Fruit fly (Drosophila melanogaster) whole organism, embryonic: ENCODE measurements around the gene CG11699.
A peak's percentile ranks its signal among the peaks of the same experiment; 100 is the strongest.

ENCODE experiments used
- Aef1 ChIP-seq: fragments of 200-800 bp; sonication (Bioruptor generic); IDR thresholded peaks from 3 replicates; pipeline ENCODE4 v1.3.6; 2022; ENCODE audit warnings: missing biosample characterization, missing genetic modification characterization
- CG1233 ChIP-seq: fragments of 200-800 bp; sonication (Bioruptor generic); optimal IDR thresholded peaks from 4 replicates; lab custom pipeline; 2018; ENCODE audit warnings: missing biosample characterization, mild to moderate bottlenecking, missing genetic modification characterization
- CG12769 ChIP-seq: fragments of 200-800 bp; sonication (Bioruptor generic); optimal IDR thresholded peaks from 2 replicates; lab custom pipeline; 2019; ENCODE audit warnings: missing biosample characterization, mild to moderate bottlenecking, missing genetic modification characterization, moderate library complexity
- CG13287 ChIP-seq: fragments of 200-800 bp; sonication (Bioruptor generic); IDR thresholded peaks from 2 replicates; pipeline ENCODE4 v1.3.6; 2022; ENCODE audit warnings: missing biosample characterization, missing genetic modification characterization; ENCODE audit not compliant: partially characterized antibody
- CG15011 ChIP-seq: fragments of 200-800 bp; sonication (Bioruptor generic); optimal IDR thresholded peaks from 3 replicates; lab custom pipeline; 2018; ENCODE audit warnings: missing biosample characterization, mild to moderate bottlenecking, missing genetic modification characterization
- CG18262 ChIP-seq: fragments of 200-800 bp; optimal IDR thresholded peaks from 3 replicates; lab custom pipeline; 2019; ENCODE audit warnings: missing biosample characterization, mild to moderate bottlenecking, missing genetic modification characterization, moderate library complexity
- CG31224 ChIP-seq: fragments of 200-800 bp; sonication (Bioruptor generic); IDR thresholded peaks from 2 replicates; pipeline ENCODE4 v1.3.6; 2022; ENCODE audit warnings: missing biosample characterization, missing genetic modification characterization
- CG6689 ChIP-seq: fragments of 200-800 bp; sonication (Bioruptor generic); IDR thresholded peaks from 2 replicates; pipeline ENCODE4 v1.3.6; 2022; ENCODE audit warnings: missing biosample characterization, missing genetic modification characterization
- CG7556 ChIP-seq: fragments of 200-800 bp; sonication (Bioruptor generic); optimal IDR thresholded peaks from 2 replicates; lab custom pipeline; 2017; ENCODE audit warnings: missing biosample characterization, mild to moderate bottlenecking, missing genetic modification characterization
- CG8089 ChIP-seq: fragments of 200-800 bp; sonication (Bioruptor generic); optimal IDR thresholded peaks from 3 replicates; lab custom pipeline; 2016; ENCODE audit warnings: missing biosample characterization, missing genetic modification characterization
- CG8290 ChIP-seq, 3 experiments: fragments of 200-800 bp; sonication (Bioruptor generic); optimal IDR thresholded peaks; 2 replicates each; lab custom pipeline; 2016 to 2019; ENCODE audit warnings: missing biosample characterization in 3 of 3, missing genetic modification characterization in 3 of 3, mild to moderate bottlenecking in 2 of 3, moderate library complexity in 1 of 3
- CrebB ChIP-seq: fragments of 200-800 bp; sonication (Bioruptor generic); optimal IDR thresholded peaks from 3 replicates; lab custom pipeline; 2018; ENCODE audit warnings: missing biosample characterization, mild to moderate bottlenecking, missing genetic modification characterization
- Deaf1 ChIP-seq: fragments of 200-800 bp; optimal IDR thresholded peaks from 3 replicates; lab custom pipeline; 2019; ENCODE audit warnings: missing biosample characterization, mild to moderate bottlenecking, missing genetic modification characterization, moderate library complexity
- Elba2 ChIP-seq: fragments of 200-800 bp; sonication (Bioruptor generic); optimal IDR thresholded peaks from 3 replicates; lab custom pipeline; 2016; ENCODE audit warnings: missing biosample characterization, missing genetic modification characterization
- Ets65A ChIP-seq: fragments of 200-800 bp; sonication (Bioruptor generic); peaks from one replicate; lab custom pipeline; 2016; ENCODE audit warnings: missing biosample characterization, missing genetic modification characterization
- GATAe ChIP-seq: fragments of 200-800 bp; sonication (Bioruptor generic); conservative IDR thresholded peaks from 2 replicates; pipeline ENCODE4 v1.3.6; 2022; ENCODE audit warnings: missing biosample characterization, missing genetic modification characterization
- Gug ChIP-seq: fragments of 200-800 bp; sonication (Bioruptor generic); IDR thresholded peaks from 4 replicates; pipeline ENCODE4 v1.3.6; 2022; ENCODE audit warnings: missing biosample characterization, missing genetic modification characterization
- H15 ChIP-seq: fragments of 200-800 bp; sonication (Bioruptor generic); IDR thresholded peaks from 3 replicates; pipeline ENCODE4 v1.3.6; 2022; ENCODE audit warnings: missing biosample characterization, missing genetic modification characterization
- Mad ChIP-seq: fragments of 200-800 bp; sonication (Bioruptor generic); optimal IDR thresholded peaks from 2 replicates; lab custom pipeline; 2016; ENCODE audit warnings: missing biosample characterization, missing genetic modification characterization
- Opbp ChIP-seq: fragments of 200-800 bp; sonication (Bioruptor generic); IDR thresholded peaks from 3 replicates; pipeline ENCODE4 v1.3.6; 2022; ENCODE audit warnings: missing biosample characterization, missing genetic modification characterization; ENCODE audit not compliant: partially characterized antibody
- Ptx1 ChIP-seq: fragments of 200-800 bp; sonication (Bioruptor generic); IDR thresholded peaks from 2 replicates; pipeline ENCODE4 v1.3.6; 2022; ENCODE audit warnings: missing biosample characterization, missing genetic modification characterization
- Rfx ChIP-seq: fragments of 200-800 bp; sonication (Bioruptor generic); IDR thresholded peaks from 2 replicates; pipeline ENCODE4 v1.3.6; 2022; ENCODE audit warnings: missing biosample characterization, missing genetic modification characterization
- Rx ChIP-seq: fragments of 200-800 bp; sonication (Bioruptor generic); IDR thresholded peaks from 2 replicates; pipeline ENCODE4 v1.3.6; 2022; ENCODE audit warnings: missing biosample characterization, missing genetic modification characterization
- Sox102F ChIP-seq: fragments of 200-800 bp; sonication (Bioruptor generic); optimal IDR thresholded peaks from 2 replicates; lab custom pipeline; 2018; ENCODE audit warnings: missing biosample characterization, mild to moderate bottlenecking, missing genetic modification characterization, moderate library complexity
- Stat92E ChIP-seq, 3 experiments: fragments of >200 bp in 2 of 3; fragments of 200-800 bp in 1 of 3; sonication (Bioruptor generic) in 1 of 3; optimal IDR thresholded peaks; 2 replicates each; lab custom pipeline; 2017 to 2019; ENCODE audit warnings: missing biosample characterization in 3 of 3, missing genetic modification characterization in 3 of 3, mild to moderate bottlenecking in 1 of 3, moderate library complexity in 1 of 3
- aop ChIP-seq: fragments of 200-800 bp; sonication (Bioruptor generic); IDR thresholded peaks from 2 replicates; pipeline ENCODE4 v1.3.6; 2022; ENCODE audit warnings: missing biosample characterization, missing genetic modification characterization
- ase ChIP-seq: fragments of 200-800 bp; sonication (Bioruptor generic); IDR thresholded peaks from 3 replicates; pipeline ENCODE4 v1.3.6; 2022; ENCODE audit warnings: missing biosample characterization, missing genetic modification characterization
- bcd ChIP-seq: fragments of 200-800 bp; sonication (Bioruptor generic); optimal IDR thresholded peaks from 2 replicates; lab custom pipeline; 2017; ENCODE audit warnings: missing biosample characterization, mild to moderate bottlenecking, missing genetic modification characterization
- cad ChIP-seq: fragments of >200 bp; optimal IDR thresholded peaks from 2 replicates; lab custom pipeline; 2017; ENCODE audit warnings: missing biosample characterization, missing genetic modification characterization
- crol ChIP-seq: fragments of 200-800 bp; sonication (Bioruptor generic); IDR thresholded peaks from 2 replicates; pipeline ENCODE4 v1.3.6; 2022; ENCODE audit warnings: missing biosample characterization, missing genetic modification characterization
- danr ChIP-seq: fragments of 200-800 bp; sonication (Bioruptor generic); IDR thresholded peaks from 2 replicates; pipeline ENCODE4 v1.3.6; 2022; ENCODE audit warnings: missing biosample characterization, missing genetic modification characterization
- dimm ChIP-seq: fragments of 200-800 bp; sonication (Bioruptor generic); IDR thresholded peaks from 2 replicates; pipeline ENCODE4 v1.3.6; 2022; ENCODE audit warnings: missing biosample characterization, missing genetic modification characterization
- gcm2 ChIP-seq: fragments of 200-800 bp; sonication (Bioruptor generic); optimal IDR thresholded peaks from 2 replicates; lab custom pipeline; 2016; ENCODE audit warnings: missing biosample characterization, missing genetic modification characterization
- gfzf ChIP-seq: fragments of 200-800 bp; sonication (Bioruptor generic); optimal IDR thresholded peaks from 2 replicates; lab custom pipeline; 2016; ENCODE audit warnings: missing biosample characterization, mild to moderate bottlenecking, missing genetic modification characterization, moderate library complexity
- grn ChIP-seq: fragments of 200-800 bp; sonication (Bioruptor generic); optimal IDR thresholded peaks from 3 replicates; lab custom pipeline; 2017; ENCODE audit warnings: missing biosample characterization, missing genetic modification characterization
- hb ChIP-seq: fragments of 200-800 bp; sonication (Bioruptor generic); IDR thresholded peaks from 3 replicates; pipeline ENCODE4 v1.3.6; 2022; ENCODE audit warnings: missing biosample characterization, missing genetic modification characterization; ENCODE audit not compliant: partially characterized antibody
- jigr1 ChIP-seq: fragments of 200-800 bp; sonication (Bioruptor generic); IDR thresholded peaks from 3 replicates; pipeline ENCODE4 v1.3.6; 2022; ENCODE audit warnings: missing biosample characterization, missing genetic modification characterization
- jumu ChIP-seq: fragments of 200-800 bp; sonication (Bioruptor generic); optimal IDR thresholded peaks from 3 replicates; lab custom pipeline; 2016; ENCODE audit warnings: missing biosample characterization, missing genetic modification characterization
- kah ChIP-seq: fragments of 200-800 bp; sonication (Bioruptor generic); optimal IDR thresholded peaks from 2 replicates; lab custom pipeline; 2018; ENCODE audit warnings: missing biosample characterization, mild to moderate bottlenecking, missing genetic modification characterization
- ken ChIP-seq: fragments of 200-800 bp; sonication (Bioruptor generic); IDR thresholded peaks from 3 replicates; pipeline ENCODE4 v1.3.6; 2022; ENCODE audit warnings: missing biosample characterization, missing genetic modification characterization
- lov ChIP-seq, 2 experiments: fragments of 200-800 bp in 1 of 2; fragments of >200 bp in 1 of 2; sonication (Bioruptor generic) in 1 of 2; IDR thresholded peaks in 1 of 2; optimal IDR thresholded peaks in 1 of 2; 2 replicates in 1 of 2; 3 replicates in 1 of 2; pipeline versions ENCODE4 v1.3.6 to Lab custom; 2017 to 2022; ENCODE audit warnings: missing biosample characterization in 1 of 2, missing genetic modification characterization in 1 of 2
- mirr ChIP-seq: fragments of 200-800 bp; sonication (Bioruptor generic); optimal IDR thresholded peaks from 3 replicates; lab custom pipeline; 2018; ENCODE audit warnings: missing biosample characterization, mild to moderate bottlenecking, missing genetic modification characterization
- p53 ChIP-seq: fragments of 200-800 bp; sonication (Bioruptor generic); optimal IDR thresholded peaks from 2 replicates; lab custom pipeline; 2016; ENCODE audit warnings: missing biosample characterization, missing genetic modification characterization
- pho ChIP-seq: fragments of 200-800 bp; sonication (Bioruptor generic); optimal IDR thresholded peaks from 2 replicates; lab custom pipeline; 2016; ENCODE audit warnings: missing biosample characterization, missing genetic modification characterization
- sqz ChIP-seq: fragments of 200-800 bp; sonication (Bioruptor generic); optimal IDR thresholded peaks from 3 replicates; lab custom pipeline; 2018; ENCODE audit warnings: missing biosample characterization, mild to moderate bottlenecking, missing genetic modification characterization
- wdn ChIP-seq: fragments of 200-800 bp; sonication (Bioruptor generic); IDR thresholded peaks from 2 replicates; pipeline ENCODE4 v1.3.6; 2022; ENCODE audit warnings: missing biosample characterization, missing genetic modification characterization
- wek ChIP-seq: fragments of 200-800 bp; sonication (Bioruptor generic); optimal IDR thresholded peaks from 3 replicates; lab custom pipeline; 2018; ENCODE audit warnings: missing biosample characterization, mild to moderate bottlenecking, missing genetic modification characterization, moderate library complexity
- zen2 ChIP-seq: fragments of 200-800 bp; sonication (Bioruptor generic); IDR thresholded peaks from 3 replicates; pipeline ENCODE4 v1.3.6; 2022; ENCODE audit warnings: missing biosample characterization, missing genetic modification characterization; ENCODE audit not compliant: partially characterized antibody

Gene CG11699

DNA sequence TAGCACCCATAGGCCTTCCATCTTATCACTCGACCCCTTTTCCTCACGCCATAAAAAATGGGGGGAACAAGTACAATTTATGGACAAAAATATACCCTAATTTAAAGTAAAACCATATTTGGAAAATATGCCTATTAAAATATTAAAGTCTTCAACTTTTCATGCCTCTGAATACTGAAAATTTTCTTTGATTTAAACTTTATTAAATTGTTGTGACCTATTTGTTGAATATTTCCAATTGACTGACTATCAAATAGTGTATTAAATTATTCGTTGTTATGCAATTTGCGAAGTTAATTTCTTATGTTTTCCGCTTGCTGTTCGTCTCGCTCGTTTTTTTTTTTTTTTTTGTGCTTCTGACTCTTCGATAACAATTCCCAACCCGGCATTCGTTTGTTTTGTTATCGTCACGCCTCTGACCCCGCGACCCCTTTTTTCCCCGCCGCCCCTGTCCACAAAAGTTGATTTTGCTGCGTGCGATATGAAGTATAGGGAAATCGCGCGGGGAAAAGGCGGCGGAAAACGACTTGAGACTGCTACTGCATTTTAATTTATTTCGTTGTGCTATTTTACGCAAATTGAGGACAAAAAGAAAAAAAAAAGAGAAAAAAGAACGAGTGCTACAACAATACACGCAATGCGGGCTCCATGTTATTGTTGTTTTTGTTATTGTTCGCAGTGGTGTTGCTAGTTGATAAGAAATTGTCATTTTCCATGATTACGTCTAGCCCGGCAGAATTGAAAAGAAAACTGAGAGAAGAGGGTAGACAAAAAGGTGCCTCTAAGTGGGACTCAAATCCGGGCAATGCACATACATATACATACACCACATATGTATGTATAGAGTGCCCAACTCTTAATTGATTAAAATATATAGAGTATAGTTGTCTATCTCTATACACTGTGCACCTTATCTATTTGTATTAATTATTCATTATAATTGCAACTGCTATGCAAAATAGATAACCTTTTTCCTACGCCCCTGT, 48.6 kb upstream of the CG11699 start (continued):
- TF ChIP-seq Opbp (GFP tag; lab: Robert Waterston, UW) (no peak), jigr1 (GFP tag; lab: Robert Waterston, UW) (no peak), jumu (GFP tag; lab: Kevin White, UChicago) (no peak), CG1233 (GFP tag; lab: Kevin White, UChicago) (no peak), lov (optimal IDR thresholded peaks at IDR 0.05; lab: Kevin White, UChicago) (no peak), lov (GFP tag; IDR thresholded peaks at IDR 0.05; lab: Robert Waterston, UW) (no peak), Rx (GFP tag; lab: Robert Waterston, UW) (no peak), Aef1 (GFP tag; lab: Robert Waterston, UW) (0 out of 3 replicates have a peak, but pooled peaks have one; percentile 52), Rfx (GFP tag; lab: Robert Waterston, UW) (peak; percentile 51), sqz (GFP tag; lab: Kevin White, UChicago) (peak; percentile 76), Gug (GFP tag; lab: Robert Waterston, UW) (no peak), pho (GFP tag; lab: Kevin White, UChicago) (peak; percentile 7), bcd (GFP tag; lab: Kevin White, UChicago) (peak; percentile 33), CG7556 (peak; percentile 67), CrebB (peak; percentile 1), ase (GFP tag; lab: Robert Waterston, UW) (0 out of 3 replicates have a peak, but pooled peaks have one; percentile 40), CG6689 (GFP tag; lab: Robert Waterston, UW) (peak; percentile 65), CG8089 (GFP tag; lab: Kevin White, UChicago) (no peak), cad (GFP tag; lab: Kevin White, UChicago) (no peak), Ptx1 (GFP tag; lab: Robert Waterston, UW) (peak; percentile 80), wdn (GFP tag; lab: Robert Waterston, UW) (0 out of 2 replicates have a peak, but pooled peaks have one; percentile 15), CG18262 (tag; lab: Kevin White, UChicago) (peak; percentile 70), CG12769 (tag; lab: Kevin White, UChicago) (peak; percentile 55), zen2 (no peak), CG13287 (GFP tag; lab: Robert Waterston, UW) (no peak), kah (GFP tag; lab: Kevin White, UChicago) (peak; percentile 24), CG8290 (GFP tag; optimal IDR thresholded peaks at IDR 0.05; lab: Kevin White, UChicago) (no peak), CG8290 (tag; optimal IDR thresholded peaks at IDR 0.05; lab: Kevin White, UChicago) (peak in 1 of 2 experiments; percentile 3), Mad (GFP tag; lab: Kevin White, UChicago) (no peak), Elba2 (no peak), aop (GFP tag; lab: Robert Waterston, UW) (no peak), crol (GFP tag; lab: Robert Waterston, UW) (peak; percentile 96), Deaf1 (tag; lab: Kevin White, UChicago) (peak; percentile 48), CG31224 (GFP tag; lab: Robert Waterston, UW) (no peak), Stat92E (GFP tag; optimal IDR thresholded peaks at IDR 0.05; lab: Kevin White, UChicago) (no peak), gcm2 (GFP tag; lab: Kevin White, UChicago) (no peak), Ets65A (GFP tag; lab: Kevin White, UChicago) (no peak), dimm (GFP tag; lab: Robert Waterston, UW) (no peak), GATAe (GFP tag; lab: Robert Waterston, UW) (no peak; the same call in 1 of the 2 replicates), wek (GFP tag; lab: Kevin White, UChicago) (no peak), grn (no peak), CG15011 (GFP tag; lab: Kevin White, UChicago) (no peak), mirr (no peak), gfzf (GFP tag; lab: Kevin White, UChicago) (no peak), Sox102F (GFP tag; lab: Kevin White, UChicago) (peak; percentile 82), p53 (GFP tag; lab: Kevin White, UChicago) (no peak), danr (GFP tag; lab: Robert Waterston, UW) (0 out of 2 replicates have a peak, but pooled peaks have one; percentile 29), ken (GFP tag; lab: Robert Waterston, UW) (no peak), H15 (peak; percentile 53; the same call in 1 of the 3 replicates), hb (no peak)
